Fruit fly (Drosophila melanogaster): ENCODE measurements around the gene Vps60.

dm6 chr3L:17588686-17589085 is 32.7 kb downstream of the Vps60 start:
- TF ChIP-seq CG8301 (tag; optimal IDR thresholded peaks at IDR 0.05): no peak
- TF ChIP-seq CG4496 (GFP tag; IDR thresholded peaks at IDR 0.05): no peak
- no peak for TF ChIP-seq CG12605 (GFP tag; IDR thresholded peaks at IDR 0.05)
- TF ChIP-seq CG9948 (tag; optimal IDR thresholded peaks at IDR 0.05): no peak
- TF ChIP-seq Pif1B (GFP tag; optimal IDR thresholded peaks at IDR 0.05): no peak
- no peak for TF ChIP-seq CG13204 (GFP tag; optimal IDR thresholded peaks at IDR 0.05)
- no peak for TF ChIP-seq Snoo (tag; optimal IDR thresholded peaks at IDR 0.05)
- TF ChIP-seq CG17806 (tag; optimal IDR thresholded peaks at IDR 0.05): no peak
- no peak for TF ChIP-seq CG14655 (GFP tag; optimal IDR thresholded peaks at IDR 0.05)
- no peak for TF ChIP-seq CG10348 (GFP tag; IDR thresholded peaks at IDR 0.05)
- TF ChIP-seq EcR (GFP tag; optimal IDR thresholded peaks at IDR 0.05): no peak
- no peak for TF ChIP-seq fd96Ca (GFP tag; IDR thresholded peaks at IDR 0.05)
- TF ChIP-seq CG32121 (GFP tag; IDR thresholded peaks at IDR 0.05): no peak
